In the genomic region with DNA sequence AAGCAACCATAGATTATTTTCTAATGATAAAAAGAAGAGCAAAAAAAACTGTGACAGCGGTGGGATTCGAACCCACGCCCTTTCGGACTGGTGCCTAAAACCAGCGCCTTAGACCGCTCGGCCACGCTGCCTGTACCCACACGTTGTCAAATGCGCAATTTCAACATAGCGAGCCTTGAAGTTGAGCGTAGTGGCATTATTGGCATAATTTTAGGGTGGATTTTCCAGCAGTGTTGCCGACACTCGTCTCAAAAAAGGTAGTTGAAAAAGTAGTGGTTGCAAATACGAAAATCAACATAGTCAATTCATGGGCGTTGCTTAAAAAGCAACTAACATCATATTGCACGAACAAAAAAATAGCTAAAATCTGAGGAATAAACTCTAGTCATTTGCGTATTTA, we compare ENCODE assay signal across 5 fruit fly cellular contexts.
TF ChIP-seq lines count a peak whose summit lies in the region.

No protein-coding gene starts in this region.

- no peak for TF ChIP-seq CTCF in whole organism, embryonic (GFP tag; optimal IDR thresholded peaks at IDR 0.05; lab: Kevin White, UChicago)

TF ChIP-seq in whole organism, adult, 20 proteins besides CTCF, POLR2A, EP300 and RAD21:
- TF ChIP-seq bab1 (GFP tag; optimal IDR thresholded peaks at IDR 0.05; lab: Kevin White, UChicago): peak; percentile 32
- no peak for TF ChIP-seq CG1620 (GFP tag; optimal IDR thresholded peaks at IDR 0.05; lab: Kevin White, UChicago)
- TF ChIP-seq pad (GFP tag; optimal IDR thresholded peaks at IDR 0.05; lab: Kevin White, UChicago): no peak
- TF ChIP-seq cnc (optimal IDR thresholded peaks at IDR 0.05; lab: Kevin White, UChicago): no peak
- no peak for TF ChIP-seq tj (GFP tag; optimal IDR thresholded peaks at IDR 0.05; lab: Kevin White, UChicago)
- no peak for TF ChIP-seq CG7101 (tag; optimal IDR thresholded peaks at IDR 0.05; lab: Kevin White, UChicago)

TF ChIP-seq in whole organism, embryonic, 481 proteins besides CTCF, POLR2A, EP300 and RAD21 (continues in another document):
- no peak for TF ChIP-seq Ets65A (GFP tag; lab: Kevin White, UChicago)
- peak; percentile 22 for TF ChIP-seq CG11504 (tag; optimal IDR thresholded peaks at IDR 0.05; lab: Kevin White, UChicago)
- TF ChIP-seq sd (tag; optimal IDR thresholded peaks at IDR 0.05; lab: Kevin White, UChicago): no peak
- TF ChIP-seq slou (GFP tag; optimal IDR thresholded peaks at IDR 0.05; lab: Kevin White, UChicago): no peak
- peak; percentile 75 for TF ChIP-seq amos (GFP tag; IDR thresholded peaks at IDR 0.05; lab: Robert Waterston, UW; ENCODE audit: partially characterized antibody)
- no peak for TF ChIP-seq pfk (GFP tag; optimal IDR thresholded peaks at IDR 0.05; lab: Kevin White, UChicago)
- TF ChIP-seq gt (GFP tag; IDR thresholded peaks at IDR 0.05; lab: Robert Waterston, UW): no peak
- no peak for TF ChIP-seq HHEX (GFP tag; optimal IDR thresholded peaks at IDR 0.05; lab: Kevin White, UChicago)
- no peak for TF ChIP-seq schlank (tag; optimal IDR thresholded peaks at IDR 0.05; lab: Kevin White, UChicago)
- TF ChIP-seq CG12769 (tag; optimal IDR thresholded peaks at IDR 0.05; lab: Kevin White, UChicago): no peak
- TF ChIP-seq zen2 (GFP tag; IDR thresholded peaks at IDR 0.05; lab: Robert Waterston, UW; ENCODE audit: partially characterized antibody): peak; percentile 62; the same call in 2 of the 3 replicates
- peak; percentile 43; the same call in 1 of the 4 replicates for TF ChIP-seq chinmo (GFP tag; IDR thresholded peaks at IDR 0.05; lab: Robert Waterston, UW; ENCODE audit: partially characterized antibody)
- TF ChIP-seq run (tag; optimal IDR thresholded peaks at IDR 0.05; lab: Kevin White, UChicago): no peak
- peak; percentile 65 for TF ChIP-seq nerfin-2 (GFP tag; IDR thresholded peaks at IDR 0.05; lab: Robert Waterston, UW; ENCODE audit: partially characterized antibody)
- no peak for TF ChIP-seq CG8290 (GFP tag; optimal IDR thresholded peaks at IDR 0.05; lab: Kevin White, UChicago)
- TF ChIP-seq CG8290 (tag; optimal IDR thresholded peaks at IDR 0.05; lab: Kevin White, UChicago): no peak
- TF ChIP-seq CG33557 (GFP tag; optimal IDR thresholded peaks at IDR 0.05; lab: Kevin White, UChicago): no peak
- no peak for TF ChIP-seq Eip74EF (GFP tag; optimal IDR thresholded peaks at IDR 0.05; lab: Kevin White, UChicago)
- TF ChIP-seq Bdp1 (GFP tag; optimal IDR thresholded peaks at IDR 0.05; lab: Kevin White, UChicago): peak; percentile 99
- no peak for TF ChIP-seq Adf1 (GFP tag; IDR thresholded peaks at IDR 0.05; lab: Robert Waterston, UW)

TF ChIP-seq in whole organism, prepupa, 60 proteins besides CTCF, POLR2A, EP300 and RAD21:
- TF ChIP-seq Eip78C (GFP tag; lab: Kevin White, UChicago) (peak; percentile 41), Sox15 (GFP tag; optimal IDR thresholded peaks at IDR 0.05; lab: Kevin White, UChicago) (no peak)

TF ChIP-seq in whole organism, pupa, 21 proteins besides CTCF, POLR2A, EP300 and RAD21:
- TF ChIP-seq CG32121 (GFP tag; IDR thresholded peaks at IDR 0.05; lab: Robert Waterston, UW): no peak
- no peak for TF ChIP-seq CG17806 (tag; optimal IDR thresholded peaks at IDR 0.05; lab: Kevin White, UChicago)
- TF ChIP-seq CG13204 (GFP tag; optimal IDR thresholded peaks at IDR 0.05; lab: Kevin White, UChicago): no peak
- TF ChIP-seq CG12605 (GFP tag; IDR thresholded peaks at IDR 0.05; lab: Robert Waterston, UW): 0 out of 2 replicates have a peak, but pooled peaks have one; percentile 11
- TF ChIP-seq EcR (GFP tag; optimal IDR thresholded peaks at IDR 0.05; lab: Kevin White, UChicago): no peak
- no peak for TF ChIP-seq Pif1A (GFP tag; optimal IDR thresholded peaks at IDR 0.05; lab: Kevin White, UChicago)
- TF ChIP-seq fd96Ca (GFP tag; IDR thresholded peaks at IDR 0.05; lab: Robert Waterston, UW): no peak
- peak; percentile 22; the same call in 1 of the 2 replicates for TF ChIP-seq Ets98B (GFP tag; IDR thresholded peaks at IDR 0.05; lab: Robert Waterston, UW)
- TF ChIP-seq CG34367 (tag; optimal IDR thresholded peaks at IDR 0.05; lab: Kevin White, UChicago): no peak
- TF ChIP-seq D1 (tag; optimal IDR thresholded peaks at IDR 0.05; lab: Kevin White, UChicago): no peak
- no peak for TF ChIP-seq rn (GFP tag; IDR thresholded peaks at IDR 0.05; lab: Robert Waterston, UW)
- no peak for TF ChIP-seq CG10348 (GFP tag; IDR thresholded peaks at IDR 0.05; lab: Robert Waterston, UW)
- no peak for TF ChIP-seq CG9948 (tag; optimal IDR thresholded peaks at IDR 0.05; lab: Kevin White, UChicago)
- no peak for TF ChIP-seq CG14655 (GFP tag; optimal IDR thresholded peaks at IDR 0.05; lab: Kevin White, UChicago)

TF ChIP-seq in whole organism, wandering third instar larva, 38 proteins besides CTCF, POLR2A, EP300 and RAD21:
- TF ChIP-seq psq (GFP tag; optimal IDR thresholded peaks at IDR 0.05; lab: Kevin White, UChicago): no peak
- TF ChIP-seq Mio (GFP tag; optimal IDR thresholded peaks at IDR 0.05; lab: Kevin White, UChicago): no peak
- TF ChIP-seq br (GFP tag; optimal IDR thresholded peaks at IDR 0.05; lab: Kevin White, UChicago): no peak
- TF ChIP-seq CG9705 (GFP tag; optimal IDR thresholded peaks at IDR 0.05; lab: Kevin White, UChicago): no peak
- no peak for TF ChIP-seq jim (GFP tag; optimal IDR thresholded peaks at IDR 0.05; lab: Kevin White, UChicago)
- no peak for TF ChIP-seq sage (GFP tag; optimal IDR thresholded peaks at IDR 0.05; lab: Kevin White, UChicago)
- TF ChIP-seq h (GFP tag; optimal IDR thresholded peaks at IDR 0.05; lab: Kevin White, UChicago): no peak
- TF ChIP-seq rgr (GFP tag; optimal IDR thresholded peaks at IDR 0.05; lab: Kevin White, UChicago): no peak
- no peak for TF ChIP-seq Jra (GFP tag; optimal IDR thresholded peaks at IDR 0.05; lab: Kevin White, UChicago)
- TF ChIP-seq Myc (optimal IDR thresholded peaks at IDR 0.05; lab: Kevin White, UChicago): peak; percentile 71
- no peak for TF ChIP-seq ey (GFP tag; optimal IDR thresholded peaks at IDR 0.05; lab: Kevin White, UChicago)
- TF ChIP-seq woc (GFP tag; optimal IDR thresholded peaks at IDR 0.05; lab: Kevin White, UChicago): no peak
- TF ChIP-seq foxo (GFP tag; optimal IDR thresholded peaks at IDR 0.05; lab: Kevin White, UChicago): no peak
- no peak for TF ChIP-seq pan (optimal IDR thresholded peaks at IDR 0.05; lab: Kevin White, UChicago)
- no peak for TF ChIP-seq dmrt93B (GFP tag; optimal IDR thresholded peaks at IDR 0.05; lab: Kevin White, UChicago)
- no peak for TF ChIP-seq Rel (GFP tag; optimal IDR thresholded peaks at IDR 0.05; lab: Kevin White, UChicago)
- no peak for TF ChIP-seq Rel (tag; optimal IDR thresholded peaks at IDR 0.05; lab: Kevin White, UChicago)
- peak; percentile 34 for TF ChIP-seq Dif (GFP tag; optimal IDR thresholded peaks at IDR 0.05; lab: Kevin White, UChicago; ENCODE audit: partially characterized antibody)
TF ChIP-seq in whole organism, wandering third instar larva: peak in this region for 2.
